Fruit fly (Drosophila melanogaster) S2 (cell line): Measurements from ENCODE around the gene CG11349.

ENCODE experiments used
- CG8478 ChIP-seq: fragments of >200 bp; optimal IDR thresholded peaks from 2 replicates; lab custom pipeline; 2018
- CTCF ChIP-seq, 2 experiments: fragments of >200 bp; optimal IDR thresholded peaks; 2 replicates each; lab custom pipeline; 2018

DNA sequence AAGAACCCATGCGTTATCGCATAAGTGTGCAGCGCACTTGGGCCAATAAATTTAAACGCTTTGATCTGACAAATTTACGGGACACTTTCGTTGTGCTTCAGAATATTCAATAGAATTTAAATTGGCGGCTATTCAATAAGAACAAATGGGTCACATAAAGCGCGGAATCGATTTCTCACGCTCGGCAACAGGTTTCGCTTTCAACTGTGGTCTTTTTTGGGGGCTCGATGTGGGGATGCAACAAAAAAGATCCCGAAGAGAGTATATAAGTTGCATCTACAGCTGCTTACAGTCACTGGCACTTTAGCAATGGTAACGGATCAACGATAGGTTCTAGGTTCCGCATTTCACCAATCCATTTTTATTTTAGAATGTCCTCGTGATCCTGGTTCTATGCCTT lies at the start of gene CG11349:
- no peak for TF ChIP-seq CG8478
- TF ChIP-seq CTCF (optimal IDR thresholded peaks at IDR 0.05; lab: Kevin White, UChicago): no peak
